ENCODE assay signal across 1 fruit fly cellular context in the genomic region with DNA sequence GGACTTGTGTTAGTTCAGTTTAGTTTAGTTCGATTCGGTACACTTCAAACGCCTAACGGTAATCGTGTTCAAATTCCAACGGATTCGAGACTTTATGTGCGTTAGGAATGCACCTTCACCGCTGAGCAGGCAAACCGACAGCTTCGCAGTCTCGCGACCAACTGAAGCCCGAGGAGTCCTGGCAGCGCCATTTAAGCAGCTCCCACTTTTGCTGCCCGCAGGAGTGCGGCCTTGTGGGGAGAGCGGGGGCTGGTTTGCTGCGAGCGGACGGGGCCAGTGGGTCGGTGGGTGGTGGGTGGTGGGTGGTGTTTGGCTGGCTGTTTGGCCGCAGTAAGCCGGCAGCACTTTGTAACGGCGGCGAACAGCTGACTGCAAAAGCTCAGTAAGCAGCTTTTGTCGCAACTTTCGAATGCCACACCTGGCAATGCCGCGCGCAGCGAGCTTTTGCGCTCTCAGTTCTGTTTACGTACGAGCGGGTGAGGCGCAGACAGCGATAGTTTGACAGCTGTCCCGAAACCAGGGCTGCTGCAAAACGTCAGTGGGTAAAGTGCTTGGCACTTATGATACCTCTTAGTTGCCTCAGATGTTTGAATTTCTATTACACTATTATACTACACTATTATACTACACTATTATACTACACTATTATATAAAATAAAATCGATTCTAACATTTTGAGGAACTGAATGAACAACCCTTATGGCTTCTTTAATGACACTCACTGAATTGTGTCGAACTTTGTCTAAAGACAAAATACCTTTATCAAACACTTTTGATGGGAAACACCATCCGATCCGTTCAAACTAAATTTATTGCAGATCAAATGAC.
TF ChIP-seq lines count a peak whose summit lies in the region.

A gene (minus strand): TSS at position 181 of the 828 bp plus-strand sequence.

TF ChIP-seq in whole organism, embryonic, 481 proteins besides CTCF, POLR2A, EP300 and RAD21 (continued from another document and continues in another):
- no peak for TF ChIP-seq Ssrp (tag; optimal IDR thresholded peaks at IDR 0.05; lab: Kevin White, UChicago)
- no peak for TF ChIP-seq danr (GFP tag; IDR thresholded peaks at IDR 0.05; lab: Robert Waterston, UW)
- no peak for TF ChIP-seq Mrtf (GFP tag; IDR thresholded peaks at IDR 0.05; lab: Robert Waterston, UW)
- TF ChIP-seq dimm (GFP tag; IDR thresholded peaks at IDR 0.05; lab: Robert Waterston, UW), result no peak
- peak; percentile 6 for TF ChIP-seq nmo (GFP tag; optimal IDR thresholded peaks at IDR 0.05; lab: Kevin White, UChicago)
- TF ChIP-seq NfI (GFP tag; optimal IDR thresholded peaks at IDR 0.05; lab: Kevin White, UChicago), result no peak
- no peak for TF ChIP-seq CG8281 (tag; optimal IDR thresholded peaks at IDR 0.05; lab: Kevin White, UChicago)
- TF ChIP-seq CG4707 (GFP tag; optimal IDR thresholded peaks at IDR 0.05; lab: Kevin White, UChicago), result no peak
- TF ChIP-seq CG12071 (GFP tag; optimal IDR thresholded peaks at IDR 0.05; lab: Kevin White, UChicago), result peak; percentile 19
- TF ChIP-seq CG1024 (GFP tag; IDR thresholded peaks at IDR 0.05; lab: Robert Waterston, UW), result no peak
- TF ChIP-seq sim (GFP tag; IDR thresholded peaks at IDR 0.05; lab: Robert Waterston, UW), result no peak
- TF ChIP-seq Usf (GFP tag; optimal IDR thresholded peaks at IDR 0.05; lab: Kevin White, UChicago), result no peak
- TF ChIP-seq CG6765 (GFP tag; optimal IDR thresholded peaks at IDR 0.05; lab: Kevin White, UChicago), result no peak
- TF ChIP-seq ara (GFP tag; IDR thresholded peaks at IDR 0.05; lab: Robert Waterston, UW), result no peak
- TF ChIP-seq CG12942 (GFP tag; optimal IDR thresholded peaks at IDR 0.05; lab: Kevin White, UChicago), result no peak
- TF ChIP-seq da (GFP tag; optimal IDR thresholded peaks at IDR 0.05; lab: Kevin White, UChicago), result no peak
- no peak for TF ChIP-seq CG3838 (GFP tag; optimal IDR thresholded peaks at IDR 0.05; lab: Kevin White, UChicago)
- TF ChIP-seq CG2120 (GFP tag; optimal IDR thresholded peaks at IDR 0.05; lab: Kevin White, UChicago), result peak; percentile 5
- no peak for TF ChIP-seq CG18262 (tag; optimal IDR thresholded peaks at IDR 0.05; lab: Kevin White, UChicago)
- TF ChIP-seq Gug (GFP tag; IDR thresholded peaks at IDR 0.05; lab: Robert Waterston, UW), result no peak
- TF ChIP-seq br (optimal IDR thresholded peaks at IDR 0.05; lab: Kevin White, UChicago), result no peak
- TF ChIP-seq Taf1 (GFP tag; IDR thresholded peaks at IDR 0.05; lab: Robert Waterston, UW), result no peak
- TF ChIP-seq CG9797 (GFP tag; optimal IDR thresholded peaks at IDR 0.05; lab: Kevin White, UChicago), result no peak
- TF ChIP-seq Chrac-16 (GFP tag; optimal IDR thresholded peaks at IDR 0.05; lab: Kevin White, UChicago), result no peak
- TF ChIP-seq CG32772 (GFP tag; IDR thresholded peaks at IDR 0.05; lab: Robert Waterston, UW), result no peak
- no peak for TF ChIP-seq so (GFP tag; IDR thresholded peaks at IDR 0.05; lab: Robert Waterston, UW)
- no peak for TF ChIP-seq CG4730 (GFP tag; IDR thresholded peaks at IDR 0.05; lab: Robert Waterston, UW)
- no peak for TF ChIP-seq Sin3A (optimal IDR thresholded peaks at IDR 0.05; lab: Kevin White, UChicago)
- no peak for TF ChIP-seq pum (GFP tag; optimal IDR thresholded peaks at IDR 0.05; lab: Kevin White, UChicago)
- peak; percentile 11 for TF ChIP-seq CG18599 (GFP tag; optimal IDR thresholded peaks at IDR 0.05; lab: Kevin White, UChicago)
- no peak for TF ChIP-seq CG18476 (GFP tag; optimal IDR thresholded peaks at IDR 0.05; lab: Kevin White, UChicago)
- no peak for TF ChIP-seq GATAe (GFP tag; conservative IDR thresholded peaks at IDR 0.05; lab: Robert Waterston, UW)
- no peak for TF ChIP-seq CG17912 (GFP tag; optimal IDR thresholded peaks at IDR 0.05; lab: Kevin White, UChicago)
- no peak for TF ChIP-seq tll (GFP tag; optimal IDR thresholded peaks at IDR 0.05; lab: Kevin White, UChicago)
- TF ChIP-seq chn (GFP tag; optimal IDR thresholded peaks at IDR 0.05; lab: Kevin White, UChicago), result no peak
- 0 out of 2 replicates have a peak, but pooled peaks have one; percentile 10 for TF ChIP-seq CG10959 (GFP tag; IDR thresholded peaks at IDR 0.05; lab: Robert Waterston, UW)
- peak; percentile 6 for TF ChIP-seq Dp (GFP tag; optimal IDR thresholded peaks at IDR 0.05; lab: Kevin White, UChicago)
- TF ChIP-seq CG5180 (GFP tag; optimal IDR thresholded peaks at IDR 0.05; lab: Kevin White, UChicago), result no peak
- no peak for TF ChIP-seq CG33557 (GFP tag; optimal IDR thresholded peaks at IDR 0.05; lab: Kevin White, UChicago)
- no peak for TF ChIP-seq CG10462 (GFP tag; optimal IDR thresholded peaks at IDR 0.05; lab: Kevin White, UChicago)
- TF ChIP-seq CG12236 (GFP tag; optimal IDR thresholded peaks at IDR 0.05; lab: Kevin White, UChicago), result no peak
- no peak for TF ChIP-seq mirr (GFP tag; optimal IDR thresholded peaks at IDR 0.05; lab: Kevin White, UChicago)
- TF ChIP-seq CG12155 (GFP tag; optimal IDR thresholded peaks at IDR 0.05; lab: Kevin White, UChicago), result no peak
- no peak for TF ChIP-seq PHDP (tag; optimal IDR thresholded peaks at IDR 0.05; lab: Kevin White, UChicago)
- no peak for TF ChIP-seq disco-r (GFP tag; optimal IDR thresholded peaks at IDR 0.05; lab: Kevin White, UChicago)
- TF ChIP-seq sima (GFP tag; optimal IDR thresholded peaks at IDR 0.05; lab: Kevin White, UChicago), result no peak
- no peak for TF ChIP-seq sna (GFP tag; IDR thresholded peaks at IDR 0.05; lab: Robert Waterston, UW; ENCODE audit: partially characterized antibody)
- TF ChIP-seq CG11696 (GFP tag; IDR thresholded peaks at IDR 0.05; lab: Robert Waterston, UW), result no peak
- no peak for TF ChIP-seq NC2α (GFP tag; optimal IDR thresholded peaks at IDR 0.05; lab: Kevin White, UChicago)
- no peak for TF ChIP-seq kah (GFP tag; optimal IDR thresholded peaks at IDR 0.05; lab: Kevin White, UChicago)
- no peak for TF ChIP-seq knrl (GFP tag; IDR thresholded peaks at IDR 0.05; lab: Robert Waterston, UW; ENCODE audit: partially characterized antibody)
- 0 out of 3 replicates have a peak, but pooled peaks have one; percentile 34 for TF ChIP-seq ci (GFP tag; IDR thresholded peaks at IDR 0.05; lab: Robert Waterston, UW)
- TF ChIP-seq ssp (GFP tag; IDR thresholded peaks at IDR 0.05; lab: Robert Waterston, UW), result no peak
- no peak for TF ChIP-seq CG2712 (tag; optimal IDR thresholded peaks at IDR 0.05; lab: Kevin White, UChicago)
- TF ChIP-seq CG31224 (GFP tag; IDR thresholded peaks at IDR 0.05; lab: Robert Waterston, UW), result no peak
- peak; percentile 67 for TF ChIP-seq crol (GFP tag; IDR thresholded peaks at IDR 0.05; lab: Robert Waterston, UW)
- TF ChIP-seq CG10147 (GFP tag; optimal IDR thresholded peaks at IDR 0.05; lab: Kevin White, UChicago), result no peak
- TF ChIP-seq Sox100B (GFP tag; optimal IDR thresholded peaks at IDR 0.05; lab: Kevin White, UChicago), result no peak
- TF ChIP-seq Rx (GFP tag; IDR thresholded peaks at IDR 0.05; lab: Robert Waterston, UW), result no peak
- TF ChIP-seq lov (optimal IDR thresholded peaks at IDR 0.05; lab: Kevin White, UChicago), result no peak
- no peak for TF ChIP-seq lov (GFP tag; IDR thresholded peaks at IDR 0.05; lab: Robert Waterston, UW)
- TF ChIP-seq sug (tag; optimal IDR thresholded peaks at IDR 0.05; lab: Kevin White, UChicago), result no peak
- TF ChIP-seq rib (GFP tag; IDR thresholded peaks at IDR 0.05; lab: Robert Waterston, UW), result no peak
- peak in 1 of 2 experiments; percentile 14 for TF ChIP-seq Hr78 (GFP tag; optimal IDR thresholded peaks at IDR 0.05; lab: Kevin White, UChicago)
- TF ChIP-seq CG8478 (optimal IDR thresholded peaks at IDR 0.05; lab: Kevin White, UChicago), result no peak
- no peak for TF ChIP-seq CG18011 (GFP tag; optimal IDR thresholded peaks at IDR 0.05; lab: Kevin White, UChicago)
- no peak for TF ChIP-seq CG4854 (GFP tag; optimal IDR thresholded peaks at IDR 0.05; lab: Kevin White, UChicago)
- TF ChIP-seq kni (GFP tag; optimal IDR thresholded peaks at IDR 0.05; lab: Kevin White, UChicago), result no peak
- TF ChIP-seq CG34376 (GFP tag; optimal IDR thresholded peaks at IDR 0.05; lab: Kevin White, UChicago), result no peak
- no peak for TF ChIP-seq CG2875 (GFP tag; optimal IDR thresholded peaks at IDR 0.05; lab: Kevin White, UChicago)
- TF ChIP-seq CG14441 (GFP tag; IDR thresholded peaks at IDR 0.05; lab: Robert Waterston, UW), result 0 out of 2 replicates have a peak, but pooled peaks have one; percentile 26
- no peak for TF ChIP-seq CG2129 (GFP tag; IDR thresholded peaks at IDR 0.05; lab: Robert Waterston, UW; ENCODE audit: partially characterized antibody)
- no peak for TF ChIP-seq CG14710 (tag; optimal IDR thresholded peaks at IDR 0.05; lab: Kevin White, UChicago)
- TF ChIP-seq crc (GFP tag; optimal IDR thresholded peaks at IDR 0.05; lab: Kevin White, UChicago), result no peak
- no peak; the same call in 1 of the 2 replicates for TF ChIP-seq lmd (GFP tag; IDR thresholded peaks at IDR 0.05; lab: Robert Waterston, UW)
- TF ChIP-seq wor (GFP tag; IDR thresholded peaks at IDR 0.05; lab: Robert Waterston, UW), result no peak
- peak; percentile 5 for TF ChIP-seq CG10267 (tag; optimal IDR thresholded peaks at IDR 0.05; lab: Kevin White, UChicago)
- TF ChIP-seq sqz (GFP tag; optimal IDR thresholded peaks at IDR 0.05; lab: Kevin White, UChicago), result no peak
- peak; percentile 77 for TF ChIP-seq row (GFP tag; IDR thresholded peaks at IDR 0.05; lab: Robert Waterston, UW)
- TF ChIP-seq Blimp-1 (GFP tag; optimal IDR thresholded peaks at IDR 0.05; lab: Kevin White, UChicago), result peak; percentile 5
- TF ChIP-seq CG8290 (GFP tag; optimal IDR thresholded peaks at IDR 0.05; lab: Kevin White, UChicago), result no peak
- TF ChIP-seq CG8290 (tag; optimal IDR thresholded peaks at IDR 0.05; lab: Kevin White, UChicago), result no peak
- no peak for TF ChIP-seq fru (optimal IDR thresholded peaks at IDR 0.05; lab: Kevin White, UChicago)
- TF ChIP-seq C15 (GFP tag; IDR thresholded peaks at IDR 0.05; lab: Robert Waterston, UW), result no peak
- TF ChIP-seq Camta (GFP tag; optimal IDR thresholded peaks at IDR 0.05; lab: Kevin White, UChicago), result no peak
- no peak for TF ChIP-seq CG11456 (GFP tag; IDR thresholded peaks at IDR 0.05; lab: Robert Waterston, UW)
- peak; percentile 21 for TF ChIP-seq CG7839 (tag; optimal IDR thresholded peaks at IDR 0.05; lab: Kevin White, UChicago)
- peak; percentile 29 for TF ChIP-seq CG12769 (tag; optimal IDR thresholded peaks at IDR 0.05; lab: Kevin White, UChicago)
- TF ChIP-seq fd3F (GFP tag; optimal IDR thresholded peaks at IDR 0.05; lab: Kevin White, UChicago), result no peak
- TF ChIP-seq Opbp (GFP tag; IDR thresholded peaks at IDR 0.05; lab: Robert Waterston, UW; ENCODE audit: partially characterized antibody), result no peak
- TF ChIP-seq nerfin-1 (tag; optimal IDR thresholded peaks at IDR 0.05; lab: Kevin White, UChicago), result no peak
- no peak for TF ChIP-seq gce (GFP tag; IDR thresholded peaks at IDR 0.05; lab: Robert Waterston, UW)
- peak in 1 of 2 experiments; percentile 17 for TF ChIP-seq Hr51 (GFP tag; optimal IDR thresholded peaks at IDR 0.05; lab: Kevin White, UChicago)
- TF ChIP-seq H2.0 (GFP tag; IDR thresholded peaks at IDR 0.05; lab: Robert Waterston, UW), result no peak
- no peak for TF ChIP-seq Dll (GFP tag; IDR thresholded peaks at IDR 0.05; lab: Robert Waterston, UW; ENCODE audit: partially characterized antibody)
- TF ChIP-seq CG30403 (GFP tag; optimal IDR thresholded peaks at IDR 0.05; lab: Kevin White, UChicago), result no peak
- no peak for TF ChIP-seq CG11085 (GFP tag; IDR thresholded peaks at IDR 0.05; lab: Robert Waterston, UW)
- no peak for TF ChIP-seq fd64A (GFP tag; optimal IDR thresholded peaks at IDR 0.05; lab: Kevin White, UChicago)
- no peak for TF ChIP-seq ham (GFP tag; IDR thresholded peaks at IDR 0.05; lab: Robert Waterston, UW)
- TF ChIP-seq sens (GFP tag; lab: Kevin White, UChicago), result peak; percentile 73
- no peak for TF ChIP-seq CrebB (tag; optimal IDR thresholded peaks at IDR 0.05; lab: Kevin White, UChicago)
- no peak for TF ChIP-seq HmgZ (tag; optimal IDR thresholded peaks at IDR 0.05; lab: Kevin White, UChicago)
- TF ChIP-seq gro (GFP tag; optimal IDR thresholded peaks at IDR 0.05; lab: Kevin White, UChicago), result no peak
- no peak for TF ChIP-seq trem (tag; optimal IDR thresholded peaks at IDR 0.05; lab: Kevin White, UChicago)
- no peak for TF ChIP-seq CG17802 (tag; optimal IDR thresholded peaks at IDR 0.05; lab: Kevin White, UChicago)
- no peak for TF ChIP-seq aop (GFP tag; IDR thresholded peaks at IDR 0.05; lab: Robert Waterston, UW)
- no peak for TF ChIP-seq salm (tag; optimal IDR thresholded peaks at IDR 0.05; lab: Kevin White, UChicago)
- no peak for TF ChIP-seq CG1832 (GFP tag; optimal IDR thresholded peaks at IDR 0.05; lab: Kevin White, UChicago)
- TF ChIP-seq CG12219 (GFP tag; optimal IDR thresholded peaks at IDR 0.05; lab: Kevin White, UChicago), result no peak
- TF ChIP-seq fd96Cb (tag; optimal IDR thresholded peaks at IDR 0.05; lab: Kevin White, UChicago), result no peak
- TF ChIP-seq CG8944 (GFP tag; optimal IDR thresholded peaks at IDR 0.05; lab: Kevin White, UChicago), result no peak
- TF ChIP-seq Mad (GFP tag; optimal IDR thresholded peaks at IDR 0.05; lab: Kevin White, UChicago), result no peak
- no peak for TF ChIP-seq CG43689 (GFP tag; IDR thresholded peaks at IDR 0.05; lab: Robert Waterston, UW)
- no peak for TF ChIP-seq CG31388 (GFP tag; optimal IDR thresholded peaks at IDR 0.05; lab: Kevin White, UChicago)
- no peak for TF ChIP-seq Ets97D (GFP tag; optimal IDR thresholded peaks at IDR 0.05; lab: Kevin White, UChicago)
- TF ChIP-seq gt (GFP tag; IDR thresholded peaks at IDR 0.05; lab: Robert Waterston, UW), result no peak
- no peak for TF ChIP-seq BEAF-32 (GFP tag; optimal IDR thresholded peaks at IDR 0.05; lab: Kevin White, UChicago)
- no peak for TF ChIP-seq CG17359 (tag; optimal IDR thresholded peaks at IDR 0.05; lab: Kevin White, UChicago)
- TF ChIP-seq Six4 (GFP tag; optimal IDR thresholded peaks at IDR 0.05; lab: Kevin White, UChicago), result no peak
- no peak for TF ChIP-seq chif (GFP tag; optimal IDR thresholded peaks at IDR 0.05; lab: Kevin White, UChicago)
- peak; percentile 92 for TF ChIP-seq CG9215 (GFP tag; IDR thresholded peaks at IDR 0.05; lab: Robert Waterston, UW)
- TF ChIP-seq zf30C (GFP tag; optimal IDR thresholded peaks at IDR 0.05; lab: Kevin White, UChicago), result no peak
- TF ChIP-seq crp (GFP tag; optimal IDR thresholded peaks at IDR 0.05; lab: Kevin White, UChicago), result peak in 1 of 2 experiments; percentile 78
- peak; percentile 96 for TF ChIP-seq D19B (GFP tag; optimal IDR thresholded peaks at IDR 0.05; lab: Kevin White, UChicago)
- no peak for TF ChIP-seq prd (optimal IDR thresholded peaks at IDR 0.05; lab: Kevin White, UChicago)
- TF ChIP-seq prd (GFP tag; IDR thresholded peaks at IDR 0.05; lab: Robert Waterston, UW), result peak; percentile 17; the same call in 1 of the 3 replicates
- TF ChIP-seq CG15514 (GFP tag; optimal IDR thresholded peaks at IDR 0.05; lab: Kevin White, UChicago), result peak; percentile 30
- TF ChIP-seq CG3847 (GFP tag; IDR thresholded peaks at IDR 0.05; lab: Robert Waterston, UW), result peak; percentile 25; the same call in 1 of the 2 replicates
